Fruit fly (Drosophila melanogaster): Measurements from ENCODE around the gene CG1271.

The CG1271 gene

dm6 chr3L:3036951-3037586, 15.2 kb upstream of the CG1271 start (continued):
- TF ChIP-seq CG4328 (GFP tag; optimal IDR thresholded peaks at IDR 0.05), result no peak
- TF ChIP-seq CG12236 (GFP tag; optimal IDR thresholded peaks at IDR 0.05), result no peak
- TF ChIP-seq Fer3 (tag; optimal IDR thresholded peaks at IDR 0.05), result no peak
- no peak for TF ChIP-seq dm (GFP tag; optimal IDR thresholded peaks at IDR 0.05)
- peak; percentile 2 for TF ChIP-seq CG11504 (tag; optimal IDR thresholded peaks at IDR 0.05)
- TF ChIP-seq pros (GFP tag; optimal IDR thresholded peaks at IDR 0.05), result peak; percentile 8
- no peak for TF ChIP-seq CG4820 (GFP tag; optimal IDR thresholded peaks at IDR 0.05)
- no peak for TF ChIP-seq al (GFP tag; IDR thresholded peaks at IDR 0.05)
- no peak for TF ChIP-seq E2f1 (GFP tag; IDR thresholded peaks at IDR 0.05)
- no peak for TF ChIP-seq run (tag; optimal IDR thresholded peaks at IDR 0.05)
- no peak for TF ChIP-seq Dbx (GFP tag; IDR thresholded peaks at IDR 0.05)
- TF ChIP-seq dpn (GFP tag; optimal IDR thresholded peaks at IDR 0.05), result no peak
- no peak for TF ChIP-seq sim (GFP tag; IDR thresholded peaks at IDR 0.05)
- no peak for TF ChIP-seq peb (GFP tag; IDR thresholded peaks at IDR 0.05)
- no peak for TF ChIP-seq Dfd (GFP tag; optimal IDR thresholded peaks at IDR 0.05)
- TF ChIP-seq CG17612 (GFP tag; IDR thresholded peaks at IDR 0.05), result no peak
- TF ChIP-seq Lhr (GFP tag; optimal IDR thresholded peaks at IDR 0.05), result no peak
- TF ChIP-seq yki (optimal IDR thresholded peaks at IDR 0.05), result no peak
- no peak for TF ChIP-seq cas (GFP tag; IDR thresholded peaks at IDR 0.05)
- no peak for TF ChIP-seq repo (GFP tag; optimal IDR thresholded peaks at IDR 0.05)
- TF ChIP-seq CG10321 (GFP tag; IDR thresholded peaks at IDR 0.05), result no peak
- TF ChIP-seq HmgZ (tag; optimal IDR thresholded peaks at IDR 0.05), result no peak
- no peak for TF ChIP-seq sisA (GFP tag; IDR thresholded peaks at IDR 0.05)
- no peak for TF ChIP-seq CG8290 (GFP tag; optimal IDR thresholded peaks at IDR 0.05)
- no peak for TF ChIP-seq CG8290 (tag; optimal IDR thresholded peaks at IDR 0.05)

dm6 chr3L:3037822-3038563, 14.3 kb upstream of the CG1271 start:
- TF ChIP-seq CG4424 (GFP tag; optimal IDR thresholded peaks at IDR 0.05), result no peak
- peak; percentile 90 for TF ChIP-seq Adf1 (GFP tag; IDR thresholded peaks at IDR 0.05)
- TF ChIP-seq CG18262 (tag; optimal IDR thresholded peaks at IDR 0.05), result peak; percentile 13
- TF ChIP-seq sob (GFP tag; IDR thresholded peaks at IDR 0.05), result peak; percentile 36; the same call in 1 of the 2 replicates
- TF ChIP-seq pan (optimal IDR thresholded peaks at IDR 0.05), result no peak
- no peak for TF ChIP-seq pan (GFP tag; optimal IDR thresholded peaks at IDR 0.05 in 1 of 2, IDR thresholded peaks at IDR 0.05 in 1 of 2)
- no peak for TF ChIP-seq zfh2 (GFP tag; optimal IDR thresholded peaks at IDR 0.05)
- TF ChIP-seq CG13624 (GFP tag; optimal IDR thresholded peaks at IDR 0.05), result peak; percentile 33
- no peak for TF ChIP-seq danr (GFP tag; IDR thresholded peaks at IDR 0.05)
- TF ChIP-seq CG17385 (GFP tag; optimal IDR thresholded peaks at IDR 0.05), result peak; percentile 4
- TF ChIP-seq Aef1 (GFP tag; IDR thresholded peaks at IDR 0.05), result no peak; the same call in 2 of the 3 replicates
- peak; percentile 25; the same call in 1 of the 2 replicates for TF ChIP-seq Bgb (GFP tag; IDR thresholded peaks at IDR 0.05; ENCODE audit: partially characterized antibody)
- no peak for TF ChIP-seq gcm2 (GFP tag; optimal IDR thresholded peaks at IDR 0.05)
- peak; percentile 32; the same call in 1 of the 2 replicates for TF ChIP-seq Rfx (GFP tag; IDR thresholded peaks at IDR 0.05)
- no peak for TF ChIP-seq CG42726 (GFP tag; IDR thresholded peaks at IDR 0.05; ENCODE audit: partially characterized antibody)
- peak; percentile 84 for TF ChIP-seq sens (GFP tag)
- TF ChIP-seq CG5180 (GFP tag; optimal IDR thresholded peaks at IDR 0.05), result peak; percentile 94
- TF ChIP-seq jing (GFP tag; optimal IDR thresholded peaks at IDR 0.05), result no peak
- 0 out of 2 replicates have a peak, but pooled peaks have one; percentile 26 for TF ChIP-seq HLH3B (GFP tag; IDR thresholded peaks at IDR 0.05)
- no peak for TF ChIP-seq ken (GFP tag; IDR thresholded peaks at IDR 0.05)
- peak; percentile 67 for TF ChIP-seq CG10543 (GFP tag; optimal IDR thresholded peaks at IDR 0.05)
- peak; percentile 43 for TF ChIP-seq CG17829 (tag; optimal IDR thresholded peaks at IDR 0.05)
- peak; percentile 20 for TF ChIP-seq oc (tag; optimal IDR thresholded peaks at IDR 0.05)
- no peak for TF ChIP-seq Taf1 (GFP tag; IDR thresholded peaks at IDR 0.05)
- TF ChIP-seq lab (GFP tag; optimal IDR thresholded peaks at IDR 0.05), result peak; percentile 22
- TF ChIP-seq Scr (GFP tag; IDR thresholded peaks at IDR 0.05; ENCODE audit: partially characterized antibody), result peak; percentile 40; the same call in 1 of the 2 replicates
